Fruit fly (Drosophila melanogaster) whole organism, embryonic: ENCODE results near the gene GluProRS.

ENCODE experiments used
- Abd-B ChIP-seq: fragments of 200-800 bp; sonication (Bioruptor generic); optimal IDR thresholded peaks from 2 replicates; lab custom pipeline; 2018; ENCODE audit warnings: missing biosample characterization, mild to moderate bottlenecking, missing genetic modification characterization, moderate library complexity
- CG10147 ChIP-seq: fragments of 200-800 bp; sonication (Bioruptor generic); optimal IDR thresholded peaks from 2 replicates; lab custom pipeline; 2019; ENCODE audit warnings: missing biosample characterization, mild to moderate bottlenecking, missing genetic modification characterization, moderate library complexity
- CG10321 ChIP-seq: fragments of 200-800 bp; sonication (Bioruptor generic); IDR thresholded peaks from 2 replicates; pipeline ENCODE4 v1.3.6; 2022; ENCODE audit warnings: missing biosample characterization, missing genetic modification characterization
- CG11723 ChIP-seq: fragments of 200-800 bp; sonication (Bioruptor generic); optimal IDR thresholded peaks from 2 replicates; lab custom pipeline; 2017; ENCODE audit warnings: missing biosample characterization, mild to moderate bottlenecking, missing genetic modification characterization
- CG13894 ChIP-seq: fragments of 200-800 bp; sonication (Bioruptor generic); optimal IDR thresholded peaks from 3 replicates; lab custom pipeline; 2018; ENCODE audit warnings: missing biosample characterization, mild to moderate bottlenecking, missing genetic modification characterization, moderate library complexity
- CG15514 ChIP-seq: fragments of 200-800 bp; sonication (Bioruptor generic); optimal IDR thresholded peaks from 3 replicates; lab custom pipeline; 2017; ENCODE audit warnings: missing biosample characterization, missing genetic modification characterization, mild to moderate bottlenecking, moderate library complexity, missing genetic modification reagents
- CG15601 ChIP-seq: fragments of 200-800 bp; sonication (Bioruptor generic); optimal IDR thresholded peaks from 3 replicates; lab custom pipeline; 2019; ENCODE audit warnings: missing biosample characterization, mild to moderate bottlenecking, missing genetic modification characterization, moderate library complexity
- CG16813 ChIP-seq: fragments of 200-800 bp; sonication (Bioruptor generic); IDR thresholded peaks from 3 replicates; pipeline ENCODE4 v1.3.6; 2022; ENCODE audit warnings: missing biosample characterization, missing genetic modification characterization; ENCODE audit not compliant: partially characterized antibody
- CG16815 ChIP-seq: fragments of 200-800 bp; sonication (Bioruptor generic); optimal IDR thresholded peaks from 3 replicates; lab custom pipeline; 2017; ENCODE audit warnings: missing biosample characterization, mild to moderate bottlenecking, missing genetic modification characterization
- CG16863 ChIP-seq: fragments of 200-800 bp; sonication (Bioruptor generic); optimal IDR thresholded peaks from 3 replicates; lab custom pipeline; 2016; ENCODE audit warnings: missing biosample characterization, missing genetic modification characterization
- CG17361 ChIP-seq: fragments of 200-800 bp; sonication (Bioruptor generic); IDR thresholded peaks from 3 replicates; pipeline ENCODE4 v1.3.6; 2022; ENCODE audit warnings: missing biosample characterization, missing genetic modification characterization
- CG17802 ChIP-seq: fragments of 200-800 bp; sonication (Bioruptor generic); optimal IDR thresholded peaks from 2 replicates; lab custom pipeline; 2018; ENCODE audit warnings: missing biosample characterization, mild to moderate bottlenecking, missing genetic modification characterization, moderate library complexity
- CG1792 ChIP-seq: fragments of 200-800 bp; sonication (Bioruptor generic); optimal IDR thresholded peaks from 2 replicates; lab custom pipeline; 2016; ENCODE audit warnings: missing biosample characterization, missing genetic modification characterization
- CG18262 ChIP-seq: fragments of 200-800 bp; optimal IDR thresholded peaks from 3 replicates; lab custom pipeline; 2019; ENCODE audit warnings: missing biosample characterization, mild to moderate bottlenecking, missing genetic modification characterization, moderate library complexity
- CG18764 ChIP-seq: fragments of 200-800 bp; sonication (Bioruptor generic); optimal IDR thresholded peaks from 3 replicates; lab custom pipeline; 2016; ENCODE audit warnings: missing biosample characterization, missing genetic modification characterization
- CG2120 ChIP-seq: fragments of 200-800 bp; sonication (Bioruptor generic); optimal IDR thresholded peaks from 3 replicates; lab custom pipeline; 2016; ENCODE audit warnings: missing biosample characterization, missing genetic modification characterization
- CG3065 ChIP-seq: fragments of 200-800 bp; sonication (Bioruptor generic); optimal IDR thresholded peaks from 2 replicates; lab custom pipeline; 2016; ENCODE audit warnings: missing biosample characterization, missing genetic modification characterization
- CG32767 ChIP-seq: fragments of 200-800 bp; sonication (Bioruptor generic); IDR thresholded peaks from 2 replicates; pipeline ENCODE4 v1.3.6; 2022; ENCODE audit warnings: missing biosample characterization, missing genetic modification characterization
- CG3995 ChIP-seq: fragments of 200-800 bp; sonication (Bioruptor generic); optimal IDR thresholded peaks from 3 replicates; lab custom pipeline; 2016; ENCODE audit warnings: missing biosample characterization, missing genetic modification characterization
- CG6254 ChIP-seq: fragments of 200-800 bp; sonication (Bioruptor generic); optimal IDR thresholded peaks from 3 replicates; lab custom pipeline; 2017; ENCODE audit warnings: mild to moderate bottlenecking, missing biosample characterization, missing genetic modification reagents, missing genetic modification characterization
- CG6854 ChIP-seq: fragments of 200-800 bp; sonication (Bioruptor generic); optimal IDR thresholded peaks from 3 replicates; lab custom pipeline; 2017; ENCODE audit warnings: missing biosample characterization, mild to moderate bottlenecking, missing genetic modification characterization
- CG7556 ChIP-seq: fragments of 200-800 bp; sonication (Bioruptor generic); optimal IDR thresholded peaks from 2 replicates; lab custom pipeline; 2017; ENCODE audit warnings: missing biosample characterization, mild to moderate bottlenecking, missing genetic modification characterization
- CG8359 ChIP-seq: fragments of 200-800 bp; sonication (Bioruptor generic); optimal IDR thresholded peaks from 2 replicates; lab custom pipeline; 2017; ENCODE audit warnings: missing biosample characterization, mild to moderate bottlenecking, missing genetic modification characterization, borderline replicate concordance
- CG9437 ChIP-seq: fragments of 200-800 bp; sonication (Bioruptor generic); optimal IDR thresholded peaks from 2 replicates; lab custom pipeline; 2018; ENCODE audit warnings: missing biosample characterization, mild to moderate bottlenecking, missing genetic modification characterization
- CTCF ChIP-seq: fragments of 200-800 bp; sonication (Bioruptor generic); optimal IDR thresholded peaks from 2 replicates; lab custom pipeline; 2017; ENCODE audit warnings: missing biosample characterization, mild to moderate bottlenecking, missing genetic modification characterization, moderate library complexity
- Dbx ChIP-seq: fragments of 200-800 bp; sonication (Bioruptor generic); IDR thresholded peaks from 3 replicates; pipeline ENCODE4 v1.3.6; 2022; ENCODE audit warnings: missing biosample characterization, missing genetic modification characterization
- Dll ChIP-seq: fragments of 200-800 bp; sonication (Bioruptor generic); IDR thresholded peaks from 4 replicates; pipeline ENCODE4 v1.3.6; 2022; ENCODE audit warnings: missing biosample characterization, missing genetic modification characterization; ENCODE audit not compliant: partially characterized antibody
- Dp ChIP-seq: fragments of 200-800 bp; sonication (Bioruptor generic); optimal IDR thresholded peaks from 2 replicates; lab custom pipeline; 2018; ENCODE audit warnings: missing biosample characterization, mild to moderate bottlenecking, missing genetic modification characterization, moderate library complexity
- HmgD ChIP-seq: fragments of 200-800 bp; sonication (Bioruptor generic); optimal IDR thresholded peaks from 3 replicates; lab custom pipeline; 2016; ENCODE audit warnings: missing biosample characterization, missing genetic modification characterization
- Hr39 ChIP-seq: fragments of >200 bp; optimal IDR thresholded peaks from 2 replicates; lab custom pipeline; 2017
- Kr ChIP-seq: fragments of 200-800 bp; sonication (Bioruptor generic); optimal IDR thresholded peaks from 2 replicates; lab custom pipeline; 2017; ENCODE audit warnings: missing biosample characterization, mild to moderate bottlenecking, missing genetic modification characterization
- Meics ChIP-seq: fragments of 200-800 bp; sonication (Bioruptor generic); optimal IDR thresholded peaks from 2 replicates; lab custom pipeline; 2017; ENCODE audit warnings: missing biosample characterization, mild to moderate bottlenecking, missing genetic modification characterization
- Ptx1 ChIP-seq: fragments of 200-800 bp; sonication (Bioruptor generic); IDR thresholded peaks from 2 replicates; pipeline ENCODE4 v1.3.6; 2022; ENCODE audit warnings: missing biosample characterization, missing genetic modification characterization
- Ravus ChIP-seq: fragments of 200-800 bp; sonication (Bioruptor generic); IDR thresholded peaks from 2 replicates; pipeline ENCODE4 v1.3.6; 2022; ENCODE audit warnings: missing biosample characterization, missing genetic modification characterization
- Ssrp ChIP-seq: fragments of 200-800 bp; sonication (Bioruptor generic); optimal IDR thresholded peaks from 2 replicates; lab custom pipeline; 2018; ENCODE audit warnings: missing biosample characterization, mild to moderate bottlenecking, missing genetic modification characterization, moderate library complexity
- amos ChIP-seq: fragments of 200-800 bp; sonication (Bioruptor generic); IDR thresholded peaks from 2 replicates; pipeline ENCODE4 v1.3.6; 2022; ENCODE audit warnings: missing biosample characterization, missing genetic modification characterization; ENCODE audit not compliant: partially characterized antibody
- az2 ChIP-seq: fragments of 200-800 bp; sonication (Bioruptor generic); optimal IDR thresholded peaks from 3 replicates; lab custom pipeline; 2016; ENCODE audit warnings: missing biosample characterization, missing genetic modification characterization
- bcd ChIP-seq: fragments of 200-800 bp; sonication (Bioruptor generic); optimal IDR thresholded peaks from 2 replicates; lab custom pipeline; 2017; ENCODE audit warnings: missing biosample characterization, mild to moderate bottlenecking, missing genetic modification characterization
- br ChIP-seq: fragments of >200 bp; optimal IDR thresholded peaks from 2 replicates; lab custom pipeline; 2017
- caup ChIP-seq: fragments of 200-800 bp; sonication (Bioruptor generic); optimal IDR thresholded peaks from 3 replicates; lab custom pipeline; 2017; ENCODE audit warnings: missing biosample characterization, mild to moderate bottlenecking, missing genetic modification characterization, moderate library complexity; ENCODE audit not compliant: severe bottlenecking
- en ChIP-seq: fragments of 200-800 bp; sonication (Bioruptor generic); optimal IDR thresholded peaks from 2 replicates; lab custom pipeline; 2016; ENCODE audit warnings: missing biosample characterization, missing genetic modification characterization
- nerfin-2 ChIP-seq: fragments of 200-800 bp; sonication (Bioruptor generic); IDR thresholded peaks from 2 replicates; pipeline ENCODE4 v1.3.6; 2022; ENCODE audit warnings: missing biosample characterization, missing genetic modification characterization; ENCODE audit not compliant: partially characterized antibody
- onecut ChIP-seq: fragments of 200-800 bp; sonication (Bioruptor generic); IDR thresholded peaks from 2 replicates; pipeline ENCODE4 v1.3.6; 2022; ENCODE audit warnings: missing biosample characterization, missing genetic modification characterization
- rib ChIP-seq: fragments of 200-800 bp; sonication (Bioruptor generic); IDR thresholded peaks from 2 replicates; pipeline ENCODE4 v1.3.6; 2022; ENCODE audit warnings: missing biosample characterization, missing genetic modification characterization
- sc ChIP-seq, 3 experiments: fragments of >200 bp in 2 of 3; fragments of 200-800 bp in 1 of 3; sonication (Bioruptor generic) in 1 of 3; optimal IDR thresholded peaks; 2 replicates in 2 of 3; 3 replicates in 1 of 3; lab custom pipeline; 2017; ENCODE audit warnings: mild to moderate bottlenecking in 1 of 3, missing biosample characterization in 1 of 3, missing genetic modification characterization in 1 of 3, missing genetic modification reagents in 1 of 3
- sens ChIP-seq: fragments of 200-800 bp; sonication (Bioruptor generic); peaks from one replicate; lab custom pipeline; 2016; ENCODE audit warnings: missing biosample characterization, missing genetic modification characterization
- shn ChIP-seq: fragments of 200-800 bp; sonication (Bioruptor generic); optimal IDR thresholded peaks from 3 replicates; lab custom pipeline; 2016; ENCODE audit warnings: missing biosample characterization, missing genetic modification characterization
- sisA ChIP-seq: fragments of 200-800 bp; sonication (Bioruptor generic); IDR thresholded peaks from 2 replicates; pipeline ENCODE4 v1.3.6; 2022; ENCODE audit warnings: missing biosample characterization, missing genetic modification characterization
- tna ChIP-seq: fragments of 200-800 bp; sonication (Bioruptor generic); IDR thresholded peaks from 2 replicates; pipeline ENCODE4 v1.3.6; 2022; ENCODE audit warnings: missing biosample characterization, missing genetic modification characterization; ENCODE audit not compliant: partially characterized antibody
- unc-4 ChIP-seq: fragments of 200-800 bp; sonication (Bioruptor generic); IDR thresholded peaks from 2 replicates; pipeline ENCODE4 v1.3.6; 2022; ENCODE audit warnings: missing biosample characterization, missing genetic modification characterization; ENCODE audit not compliant: partially characterized antibody
- z ChIP-seq: fragments of 200-800 bp; sonication (Bioruptor generic); IDR thresholded peaks from 3 replicates; pipeline ENCODE4 v1.3.6; 2022; ENCODE audit warnings: missing biosample characterization, missing genetic modification characterization
- zf30C ChIP-seq: fragments of 200-800 bp; sonication (Bioruptor generic); optimal IDR thresholded peaks from 3 replicates; lab custom pipeline; 2018; ENCODE audit warnings: missing biosample characterization, mild to moderate bottlenecking, missing genetic modification characterization

GluProRS gene

dm6 chr3R:23995460-23995859 is 37.3 kb upstream of the GluProRS start, which contains the start of gene CG33108 (continued):
- TF ChIP-seq rib (GFP tag; lab: Robert Waterston, UW) = no peak
- TF ChIP-seq Abd-B = no peak
- no peak for TF ChIP-seq CG7556
- no peak for TF ChIP-seq sc (optimal IDR thresholded peaks at IDR 0.05; lab: Kevin White, UChicago)
- TF ChIP-seq sc (GFP tag; optimal IDR thresholded peaks at IDR 0.05; lab: Kevin White, UChicago) = no peak
- no peak for TF ChIP-seq HmgD (GFP tag; lab: Kevin White, UChicago)
- no peak for TF ChIP-seq br (lab: Kevin White, UChicago)
- peak; percentile 19; the same call in 1 of the 2 replicates for TF ChIP-seq amos (GFP tag; lab: Robert Waterston, UW)
- no peak for TF ChIP-seq CG10147 (GFP tag; lab: Kevin White, UChicago)
- TF ChIP-seq CG17361 (GFP tag; lab: Robert Waterston, UW) = no peak
- no peak for TF ChIP-seq unc-4
- no peak for TF ChIP-seq caup (GFP tag; lab: Kevin White, UChicago)
- peak; percentile 33; the same call in 1 of the 4 replicates for TF ChIP-seq Dll
- no peak for TF ChIP-seq z
- TF ChIP-seq CG15514 (GFP tag; lab: Kevin White, UChicago) = no peak
- no peak for TF ChIP-seq zf30C (GFP tag; lab: Kevin White, UChicago)
- TF ChIP-seq sisA (GFP tag; lab: Robert Waterston, UW) = no peak
- no peak for TF ChIP-seq CG1792 (GFP tag; lab: Kevin White, UChicago)
- TF ChIP-seq Dbx (GFP tag; lab: Robert Waterston, UW) = no peak
- TF ChIP-seq CG3065 (GFP tag; lab: Kevin White, UChicago) = no peak
- TF ChIP-seq CG18764 (GFP tag; lab: Kevin White, UChicago) = no peak
- TF ChIP-seq CG16863 = no peak
- no peak for TF ChIP-seq onecut
- TF ChIP-seq CG6854 = no peak
- no peak for TF ChIP-seq Ravus
- no peak for TF ChIP-seq CG15601
- no peak for TF ChIP-seq CG6254
- no peak for TF ChIP-seq CG10321 (GFP tag; lab: Robert Waterston, UW)
- TF ChIP-seq CG16815 (GFP tag; lab: Kevin White, UChicago) = no peak
- TF ChIP-seq CG32767 (GFP tag; lab: Robert Waterston, UW) = no peak
- peak; percentile 44 for TF ChIP-seq CG17802 (tag; lab: Kevin White, UChicago)
- TF ChIP-seq bcd (GFP tag; lab: Kevin White, UChicago) = no peak
- no peak for TF ChIP-seq CG16813
- TF ChIP-seq CG8359 (GFP tag; lab: Kevin White, UChicago) = no peak
- no peak for TF ChIP-seq Ssrp
- TF ChIP-seq shn (GFP tag; lab: Kevin White, UChicago) = no peak
- TF ChIP-seq CG11723 (GFP tag; lab: Kevin White, UChicago) = no peak
- TF ChIP-seq CG18262 = no peak
- no peak for TF ChIP-seq Kr (GFP tag; lab: Kevin White, UChicago)
- peak; percentile 14; the same call in 1 of the 2 replicates for TF ChIP-seq tna (GFP tag; lab: Robert Waterston, UW)
- TF ChIP-seq CG3995 (GFP tag; lab: Kevin White, UChicago) = peak; percentile 57
- no peak for TF ChIP-seq Meics (GFP tag; lab: Kevin White, UChicago)
- TF ChIP-seq en (GFP tag; lab: Kevin White, UChicago) = no peak
- no peak for TF ChIP-seq CTCF (GFP tag; lab: Kevin White, UChicago)
- TF ChIP-seq CG2120 (GFP tag; lab: Kevin White, UChicago) = peak; percentile 23
- no peak for TF ChIP-seq nerfin-2 (GFP tag; lab: Robert Waterston, UW)
- TF ChIP-seq sens (GFP tag; lab: Kevin White, UChicago) = peak; percentile 24
- no peak for TF ChIP-seq CG9437 (GFP tag; lab: Kevin White, UChicago)
- TF ChIP-seq Ptx1 = no peak
- TF ChIP-seq Dp (GFP tag; lab: Kevin White, UChicago) = no peak
- TF ChIP-seq CG13894 = no peak
- TF ChIP-seq Hr39 = no peak
- no peak for TF ChIP-seq az2 (GFP tag; lab: Kevin White, UChicago)
